Worm (Caenorhabditis elegans) whole organism, L1 larva: ENCODE results near the gene clec-149.

Experiments
- C16A3.4 ChIP-seq: fragments of 150-350 bp; optimal IDR thresholded peaks from 2 replicates; lab custom pipeline; 2014; ENCODE audit warnings: missing biosample characterization, missing genetic modification characterization
- C34B4.2 ChIP-seq: sonication (generic microtip); optimal IDR thresholded peaks from 2 replicates; lab custom pipeline; 2017; ENCODE audit warnings: mild to moderate bottlenecking, missing genetic modification characterization, missing compliant biosample characterization
- aly-2 ChIP-seq: fragments of 150-350 bp; optimal IDR thresholded peaks from 2 replicates; lab custom pipeline; 2014; ENCODE audit warnings: missing biosample characterization, missing genetic modification characterization
- ama-1 ChIP-seq: fragments of 150-350 bp; optimal IDR thresholded peaks from 2 replicates; lab custom pipeline; 2014
- dpl-1 ChIP-seq, 3 experiments: fragments of 150-350 bp in 2 of 3; sonication (generic microtip) in 1 of 3; optimal IDR thresholded peaks; 2 replicates each; lab custom pipeline; 2014 to 2017; ENCODE audit warnings: missing biosample characterization in 3 of 3, missing genetic modification characterization in 3 of 3, missing genetic modification reagents in 3 of 3
- dsc-1 ChIP-seq: sonication (generic microtip); optimal IDR thresholded peaks from 2 replicates; lab custom pipeline; 2016; ENCODE audit warnings: mild to moderate bottlenecking, missing genetic modification characterization, missing compliant biosample characterization
- efl-1 ChIP-seq, 4 experiments: fragments of 150-350 bp; optimal IDR thresholded peaks in 3 of 4; peaks in 1 of 4; 1 replicate in 1 of 4; 2 replicates in 3 of 4; lab custom pipeline; 2014; ENCODE audit warnings: missing biosample characterization in 2 of 4, missing genetic modification characterization in 2 of 4, missing genetic modification reagents in 2 of 4
- efl-3 ChIP-seq: fragments of 200-800 bp; sonication (Bioruptor generic); optimal IDR thresholded peaks from 2 replicates; lab custom pipeline; 2018; ENCODE audit warnings: mild to moderate bottlenecking, missing genetic modification characterization, missing compliant biosample characterization
- egl-13 ChIP-seq: sonication (generic microtip); optimal IDR thresholded peaks from 2 replicates; lab custom pipeline; 2016; ENCODE audit warnings: missing genotype, missing genetic modification reagents, missing genetic modification characterization, missing compliant biosample characterization
- egl-27 ChIP-seq, 2 experiments: fragments of 150-350 bp in 1 of 2; sonication (generic microtip); optimal IDR thresholded peaks; 3 replicates each; lab custom pipeline; 2017 to 2018; ENCODE audit warnings: missing biosample characterization in 2 of 2, missing genetic modification characterization in 2 of 2, missing genetic modification reagents in 2 of 2
- ets-5 ChIP-seq: fragments of 200-800 bp; sonication (Bioruptor generic); IDR thresholded peaks from 2 replicates; pipeline ENCODE4 v1.3.6; 2022; ENCODE audit warnings: missing genetic modification characterization, missing compliant biosample characterization
- fos-1 ChIP-seq: fragments of 150-350 bp; optimal IDR thresholded peaks from 2 replicates; lab custom pipeline; 2014; ENCODE audit warnings: missing biosample characterization, missing genetic modification characterization
- grh-1 ChIP-seq: fragments of 200-800 bp; sonication (Bioruptor generic); IDR thresholded peaks from 2 replicates; pipeline ENCODE4 v1.3.6; 2022; ENCODE audit warnings: missing genetic modification reagents, missing genetic modification characterization, missing compliant biosample characterization
- hlh-17 ChIP-seq: fragments of 200-800 bp; sonication (Bioruptor generic); optimal IDR thresholded peaks from 2 replicates; lab custom pipeline; 2018; ENCODE audit warnings: missing genetic modification characterization, mild to moderate bottlenecking, missing compliant biosample characterization, moderate library complexity, borderline replicate concordance
- hlh-4 ChIP-seq: sonication (generic microtip); optimal IDR thresholded peaks from 2 replicates; lab custom pipeline; 2016; ENCODE audit warnings: mild to moderate bottlenecking, missing genetic modification characterization, missing compliant biosample characterization
- irx-1 ChIP-seq: sonication (generic microtip); optimal IDR thresholded peaks from 2 replicates; lab custom pipeline; 2016; ENCODE audit warnings: missing genetic modification characterization, missing compliant biosample characterization
- jun-1 ChIP-seq: fragments of 150-350 bp; optimal IDR thresholded peaks from 2 replicates; lab custom pipeline; 2014; ENCODE audit warnings: missing biosample characterization, missing genetic modification reagents, missing genetic modification characterization
- lin-14 ChIP-seq: fragments of 200-800 bp; sonication (Bioruptor generic); optimal IDR thresholded peaks from 2 replicates; lab custom pipeline; 2018; ENCODE audit warnings: mild to moderate bottlenecking, missing genetic modification characterization, moderate library complexity, missing compliant biosample characterization
- lsy-2 ChIP-seq, 2 experiments: fragments of 150-350 bp; optimal IDR thresholded peaks; 2 replicates each; lab custom pipeline; 2014; ENCODE audit warnings: missing biosample characterization in 2 of 2, missing genetic modification characterization in 2 of 2
- mab-9 ChIP-seq: fragments of 200-800 bp; sonication (Bioruptor generic); IDR thresholded peaks from 2 replicates; pipeline ENCODE4 v1.3.6; 2022; ENCODE audit warnings: missing genetic modification reagents, missing genetic modification characterization, missing compliant biosample characterization
- nhr-11 ChIP-seq: fragments of 150-350 bp; optimal IDR thresholded peaks from 2 replicates; lab custom pipeline; 2014; ENCODE audit warnings: missing biosample characterization, missing genetic modification characterization
- nhr-12 ChIP-seq: sonication (generic microtip); optimal IDR thresholded peaks from 2 replicates; lab custom pipeline; 2017; ENCODE audit warnings: missing biosample characterization, missing genetic modification characterization
- nhr-19 ChIP-seq: fragments of 200-800 bp; sonication (Bioruptor generic); conservative IDR thresholded peaks from 2 replicates; pipeline ENCODE4 v1.3.6; 2022; ENCODE audit warnings: missing genetic modification characterization, missing compliant biosample characterization
- nhr-237 ChIP-seq: fragments of 150-350 bp; optimal IDR thresholded peaks from 2 replicates; lab custom pipeline; 2014; ENCODE audit warnings: missing biosample characterization, missing genetic modification characterization
- nhr-47 ChIP-seq: sonication (generic microtip); optimal IDR thresholded peaks from 2 replicates; lab custom pipeline; 2016; ENCODE audit warnings: mild to moderate bottlenecking, missing genetic modification characterization, moderate library complexity, missing compliant biosample characterization
- nhr-71 ChIP-seq: sonication (generic microtip); optimal IDR thresholded peaks from 2 replicates; lab custom pipeline; 2016; ENCODE audit warnings: mild to moderate bottlenecking, missing genetic modification characterization, moderate library complexity, missing compliant biosample characterization
- nhr-76 ChIP-seq: sonication (generic microtip); optimal IDR thresholded peaks from 2 replicates; lab custom pipeline; 2017; ENCODE audit warnings: missing biosample characterization, missing genetic modification characterization
- nhr-77 ChIP-seq: fragments of 150-350 bp; optimal IDR thresholded peaks from 2 replicates; lab custom pipeline; 2014; ENCODE audit warnings: missing biosample characterization, missing genetic modification characterization
- nhr-85 ChIP-seq: sonication (generic microtip); peaks from one replicate; lab custom pipeline; 2016; ENCODE audit warnings: missing genetic modification characterization, inconsistent platforms, missing compliant biosample characterization
- pqm-1 ChIP-seq: sonication (generic microtip); optimal IDR thresholded peaks from 3 replicates; lab custom pipeline; 2017; ENCODE audit warnings: missing biosample characterization, missing genetic modification characterization
- rnt-1 ChIP-seq: sonication (generic microtip); optimal IDR thresholded peaks from 2 replicates; lab custom pipeline; 2016; ENCODE audit warnings: mild to moderate bottlenecking, missing genetic modification characterization, moderate library complexity, missing compliant biosample characterization
- skn-1 ChIP-seq: fragments of 150-350 bp; optimal IDR thresholded peaks from 2 replicates; lab custom pipeline; 2014; ENCODE audit warnings: missing biosample characterization, missing genetic modification characterization
- snpc-4 ChIP-seq: fragments of 150-350 bp; optimal IDR thresholded peaks from 2 replicates; lab custom pipeline; 2014; ENCODE audit warnings: missing biosample characterization, missing genetic modification characterization
- snu-23 ChIP-seq: sonication (generic microtip); optimal IDR thresholded peaks from 2 replicates; lab custom pipeline; 2016; ENCODE audit warnings: missing genetic modification characterization, missing compliant biosample characterization
- sox-4 ChIP-seq: sonication (generic microtip); optimal IDR thresholded peaks from 2 replicates; lab custom pipeline; 2016; ENCODE audit warnings: missing genetic modification characterization, missing compliant biosample characterization
- sptf-1 ChIP-seq: fragments of 150-350 bp; optimal IDR thresholded peaks from 2 replicates; lab custom pipeline; 2014; ENCODE audit warnings: missing biosample characterization, missing genetic modification characterization
- tlp-1 ChIP-seq: fragments of 150-350 bp; optimal IDR thresholded peaks from 2 replicates; lab custom pipeline; 2014; ENCODE audit warnings: missing biosample characterization, missing genetic modification characterization
- unc-130 ChIP-seq: fragments of 150-350 bp; optimal IDR thresholded peaks from 2 replicates; lab custom pipeline; 2017; ENCODE audit warnings: missing biosample characterization, missing genetic modification characterization, inconsistent platforms
- unc-62 ChIP-seq: fragments of 150-350 bp; optimal IDR thresholded peaks from 2 replicates; lab custom pipeline; 2014; ENCODE audit warnings: missing biosample characterization, missing genetic modification reagents, missing genetic modification characterization
- vab-15 ChIP-seq: sonication (generic microtip); optimal IDR thresholded peaks from 2 replicates; lab custom pipeline; 2017; ENCODE audit warnings: missing genotype, mild to moderate bottlenecking, missing genetic modification characterization, missing compliant biosample characterization
- xbp-1 ChIP-seq: sonication (generic microtip); optimal IDR thresholded peaks from 2 replicates; lab custom pipeline; 2016; ENCODE audit warnings: missing genetic modification characterization, missing compliant biosample characterization
- zag-1 ChIP-seq: fragments of 150-350 bp; optimal IDR thresholded peaks from 2 replicates; lab custom pipeline; 2014; ENCODE audit warnings: missing biosample characterization, missing genetic modification characterization
- ztf-11 ChIP-seq, 2 experiments: sonication (generic microtip); optimal IDR thresholded peaks; 2 replicates each; lab custom pipeline; 2016 to 2017; ENCODE audit warnings: missing genetic modification characterization in 2 of 2, missing biosample characterization in 1 of 2, missing compliant biosample characterization in 1 of 2

Gene clec-149

DNA sequence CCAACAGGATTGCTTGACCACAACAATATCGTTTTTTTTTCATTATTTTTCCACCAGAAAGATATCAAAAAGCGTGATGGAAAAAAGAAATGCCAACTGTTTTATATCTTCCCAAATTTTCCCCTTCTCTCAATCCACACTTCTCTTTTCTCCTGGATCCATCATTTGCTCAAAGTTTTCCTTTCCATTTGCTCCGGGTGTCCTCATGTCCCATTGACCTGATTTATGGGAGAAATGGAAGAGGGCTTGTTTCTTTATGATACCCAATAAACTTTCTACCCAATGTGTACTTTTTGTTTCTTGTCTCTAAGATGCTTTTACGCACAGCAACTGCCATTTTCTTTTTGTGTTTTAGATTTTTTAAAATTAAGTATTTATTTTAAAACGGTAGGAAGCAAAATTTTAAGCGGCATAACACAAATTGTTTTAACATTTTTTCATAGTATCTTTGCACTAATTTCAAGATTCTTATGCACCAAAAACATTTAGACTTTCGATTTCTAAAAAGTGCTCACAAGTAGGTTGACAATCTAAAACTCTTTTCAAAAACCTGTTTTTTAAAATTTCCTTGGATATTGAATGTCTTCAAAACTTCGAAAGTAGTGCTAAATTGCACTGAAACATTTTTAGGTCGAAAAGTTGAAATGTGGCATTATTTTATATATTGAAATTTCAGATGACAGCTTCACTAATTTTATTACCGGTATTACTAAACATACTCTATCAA lies at the start of gene clec-149:
clec-149 (plus strand) TSS at position 677 of the 727 bp plus-strand sequence.
- no peak for TF ChIP-seq nhr-77 (tag; lab: Kevin White, UChicago)
- peak in 1 of 2 experiments; percentile 35 for TF ChIP-seq lsy-2 (tag; optimal IDR thresholded peaks at IDR 0.05; lab: Kevin White, UChicago)
- no peak for TF ChIP-seq skn-1 (tag; lab: Kevin White, UChicago)
- peak; percentile 43 for TF ChIP-seq lin-14 (GFP tag; lab: Kevin White, UChicago)
- TF ChIP-seq snu-23 = peak; percentile 12
- peak; percentile 68 for TF ChIP-seq rnt-1 (tag; lab: Kevin White, UChicago)
- TF ChIP-seq nhr-71 = peak; percentile 29
- no peak for TF ChIP-seq nhr-47 (tag; lab: Kevin White, UChicago)
- no peak for TF ChIP-seq nhr-11 (tag; lab: Kevin White, UChicago)
- peak; percentile 18 for TF ChIP-seq unc-130 (tag; lab: Kevin White, UChicago)
- peak; percentile 29 for TF ChIP-seq dsc-1 (tag; lab: Kevin White, UChicago)

DNA sequence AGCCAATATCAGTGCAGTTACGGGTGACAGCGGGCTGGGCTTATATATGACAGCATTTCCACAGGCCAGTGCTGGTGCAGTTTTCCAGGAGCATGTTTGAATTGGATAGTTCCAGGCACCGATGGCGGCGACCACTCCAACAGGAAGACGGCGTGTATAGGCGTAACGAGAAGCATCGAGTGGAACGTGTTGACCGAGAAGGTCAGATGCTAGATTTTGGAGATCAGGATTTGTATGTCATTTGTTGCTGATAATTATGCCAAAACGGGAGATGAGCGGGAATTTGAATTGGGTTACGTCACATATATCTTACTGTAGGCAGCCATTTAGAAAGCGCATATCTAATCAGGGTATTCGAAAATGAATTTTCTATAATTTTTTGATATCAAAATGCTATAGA lies 47.6 kb upstream of the clec-149 start:
- TF ChIP-seq efl-3 (GFP tag; lab: Kevin White, UChicago) = no peak
- TF ChIP-seq efl-1 (optimal IDR thresholded peaks at IDR 0.05; lab: Kevin White, UChicago) = no peak
- peak in 1 of 2 experiments; percentile 82 for TF ChIP-seq efl-1 (GFP tag; optimal IDR thresholded peaks at IDR 0.05 in 1 of 2; lab: Kevin White, UChicago)

ce11 chrIII:778771-779170 lies 44.3 kb upstream of the clec-149 start, which contains the start of gene alh-11:
Gene alh-11 (minus strand): TSS chrIII:778871.
- TF ChIP-seq C34B4.2 (tag; lab: Kevin White, UChicago) (no peak), jun-1 (tag; lab: Kevin White, UChicago) (no peak), ama-1 (no peak), ztf-11 (tag; optimal IDR thresholded peaks at IDR 0.05; lab: Kevin White, UChicago) (no peak), lsy-2 (tag; optimal IDR thresholded peaks at IDR 0.05; lab: Kevin White, UChicago) (no peak), hlh-4 (tag; lab: Kevin White, UChicago) (no peak), nhr-76 (no peak), fos-1 (tag; lab: Kevin White, UChicago) (no peak)

DNA sequence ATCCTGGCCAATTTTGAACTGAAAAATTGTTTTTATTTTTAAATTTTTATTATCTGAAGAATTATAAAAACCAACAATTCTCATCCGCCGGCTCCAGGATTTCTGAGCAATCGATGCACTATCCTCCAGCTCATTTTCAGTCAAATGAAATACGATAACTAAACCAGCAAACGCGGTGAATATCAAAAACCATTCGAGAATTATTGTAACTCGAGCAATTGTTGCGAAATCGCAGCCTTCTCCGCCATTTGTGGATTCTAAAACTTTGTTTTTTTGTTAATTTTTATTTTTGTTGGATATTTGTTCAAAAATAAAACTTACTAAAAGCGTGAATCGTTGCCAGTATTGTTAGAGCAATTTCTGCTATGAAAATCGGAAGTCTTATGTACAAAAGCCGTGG lies 40.5 kb upstream of the clec-149 start:
- TF ChIP-seq nhr-12 (no peak), efl-1 (optimal IDR thresholded peaks at IDR 0.05; lab: Kevin White, UChicago) (no peak), efl-1 (GFP tag; optimal IDR thresholded peaks at IDR 0.05 in 1 of 2; lab: Kevin White, UChicago) (peak in 1 of 2 experiments; percentile 78)

DNA sequence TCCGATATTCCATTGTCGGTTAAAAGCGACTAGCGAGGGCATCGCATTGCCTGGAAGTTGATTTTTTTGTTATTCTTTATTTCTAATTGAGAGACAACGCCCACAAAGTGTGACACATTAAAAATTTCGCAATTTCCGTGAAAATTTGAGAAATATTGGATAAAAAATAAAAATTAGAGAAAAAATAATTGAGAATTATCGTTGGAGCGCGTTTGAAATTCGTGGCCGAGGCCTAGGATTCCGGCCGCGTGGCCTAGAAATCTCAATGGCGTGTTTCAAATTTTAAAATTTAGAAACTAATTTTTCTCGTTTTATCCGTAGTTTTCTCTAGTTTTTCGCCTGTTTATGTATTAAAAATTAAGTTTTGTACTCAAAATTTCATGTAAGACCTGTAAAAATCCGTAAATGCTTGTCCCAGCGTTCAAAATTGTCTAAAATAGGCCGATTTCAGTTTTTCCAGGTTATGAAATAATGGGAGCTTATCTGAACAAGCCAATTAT lies 39.7 kb upstream of the clec-149 start, which contains the start of the genes dagl-2 and ppm-1.G:
dagl-2 (minus strand) TSS at position 52 of the 500 bp plus-strand sequence.
ppm-1.G (plus strand) TSS at position 450 of the 500 bp plus-strand sequence.
- no peak for TF ChIP-seq unc-62 (GFP tag; lab: Kevin White, UChicago)
- no peak for TF ChIP-seq C34B4.2 (tag; lab: Kevin White, UChicago)
- peak; percentile 73 for TF ChIP-seq C16A3.4 (tag; lab: Kevin White, UChicago)
- no peak for TF ChIP-seq nhr-11 (tag; lab: Kevin White, UChicago)
- peak; percentile 74 for TF ChIP-seq egl-13 (tag; lab: Kevin White, UChicago)
- TF ChIP-seq hlh-17 (GFP tag; lab: Kevin White, UChicago) = no peak
- TF ChIP-seq grh-1 = no peak
- TF ChIP-seq sptf-1 (tag; lab: Kevin White, UChicago) = no peak
- TF ChIP-seq nhr-19 (GFP tag; lab: Robert Waterston, UW) = peak; percentile 55
- TF ChIP-seq xbp-1 (tag; lab: Kevin White, UChicago) = peak; percentile 74
- no peak for TF ChIP-seq egl-27 (tag; optimal IDR thresholded peaks at IDR 0.05; lab: Kevin White, UChicago)
- no peak for TF ChIP-seq ets-5 (GFP tag; lab: Robert Waterston, UW)
- TF ChIP-seq snpc-4 (tag; lab: Kevin White, UChicago) = peak; percentile 51
- no peak for TF ChIP-seq tlp-1
- no peak for TF ChIP-seq aly-2 (tag; lab: Kevin White, UChicago)
- peak; percentile 68 to 82 (median 70) for TF ChIP-seq dpl-1 (GFP tag; optimal IDR thresholded peaks at IDR 0.05; lab: Kevin White, UChicago)
- TF ChIP-seq snu-23 = peak; percentile 83
- TF ChIP-seq mab-9 (GFP tag; lab: Robert Waterston, UW) = no peak
- TF ChIP-seq vab-15 = peak; percentile 73
- TF ChIP-seq pqm-1 (tag; lab: Kevin White, UChicago) = no peak
- no peak for TF ChIP-seq nhr-237
- no peak for TF ChIP-seq zag-1
- peak; percentile 62 for TF ChIP-seq sox-4 (tag; lab: Kevin White, UChicago)
- TF ChIP-seq irx-1 = peak; percentile 86
- peak; percentile 92 for TF ChIP-seq nhr-85 (tag; lab: Kevin White, UChicago)
- TF ChIP-seq ztf-11 (tag; optimal IDR thresholded peaks at IDR 0.05; lab: Kevin White, UChicago) = peak in 1 of 2 experiments; percentile 82
- no peak for TF ChIP-seq nhr-76
